Worm (Caenorhabditis elegans): ENCODE results near the gene R05A10.1.

DNA sequence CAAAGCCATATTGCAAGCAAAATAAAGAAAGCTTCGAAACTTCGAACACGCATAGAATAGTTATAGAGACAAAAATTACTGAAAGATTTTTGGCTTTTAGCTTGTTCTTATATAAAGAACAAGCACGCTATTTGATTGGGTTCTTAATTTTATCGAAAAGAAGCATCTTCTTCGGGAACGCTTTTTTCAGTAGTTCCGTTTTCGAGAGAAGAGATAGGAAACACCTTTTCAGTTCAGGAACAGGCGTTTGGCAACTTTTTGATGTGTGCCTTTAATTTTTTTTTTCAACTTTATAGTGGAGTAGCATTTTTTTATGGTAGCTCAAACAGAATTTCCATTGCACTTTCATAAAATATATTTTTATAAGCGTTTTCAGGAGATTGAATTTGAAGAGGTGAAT is 19.4 kb upstream of the R05A10.1 start, which contains the start of gene R05A10.7:
- TF ChIP-seq ama-1 (optimal IDR thresholded peaks at IDR 0.05) (no peak), aly-1 (tag; optimal IDR thresholded peaks at IDR 0.05) (no peak), tbx-37 (GFP tag; conservative IDR thresholded peaks at IDR 0.05) (no peak), scrt-1 (GFP tag; IDR thresholded peaks at IDR 0.05) (no peak), tbx-11 (GFP tag; IDR thresholded peaks at IDR 0.05) (no peak), F13C5.2 (tag; optimal IDR thresholded peaks at IDR 0.05) (no peak), pes-1 (GFP tag; IDR thresholded peaks at IDR 0.05) (no peak), B0310.2 (tag; optimal IDR thresholded peaks at IDR 0.05) (no peak), hmg-4 (GFP tag; optimal IDR thresholded peaks at IDR 0.05) (no peak)
